Fruit fly (Drosophila melanogaster): Measurements from ENCODE around the gene AhcyL1.

The AhcyL1 gene

dm6 chr3L:2765794-2766268, 6.3 kb downstream of the AhcyL1 start (continued):
- TF ChIP-seq Eip75B (GFP tag; optimal IDR thresholded peaks at IDR 0.05), result no peak
- 0 out of 3 replicates have a peak, but pooled peaks have one; percentile 28 for TF ChIP-seq eg (GFP tag; IDR thresholded peaks at IDR 0.05)
- TF ChIP-seq Sox15 (GFP tag; optimal IDR thresholded peaks at IDR 0.05), result no peak
- TF ChIP-seq CG31627 (GFP tag; optimal IDR thresholded peaks at IDR 0.05), result no peak
- TF ChIP-seq Eip93F (GFP tag; optimal IDR thresholded peaks at IDR 0.05), result no peak

- TF ChIP-seq Ets21C (GFP tag; optimal IDR thresholded peaks at IDR 0.05) (peak; percentile 33), Sox14 (GFP tag; optimal IDR thresholded peaks at IDR 0.05) (peak; percentile 15), esn (GFP tag; optimal IDR thresholded peaks at IDR 0.05) (peak; percentile 52), Hr39 (GFP tag; optimal IDR thresholded peaks at IDR 0.05) (peak; percentile 68), CG4318 (GFP tag; optimal IDR thresholded peaks at IDR 0.05) (no peak), OdsH (GFP tag; optimal IDR thresholded peaks at IDR 0.05) (peak; percentile 20), pdm3 (GFP tag; optimal IDR thresholded peaks at IDR 0.05) (peak; percentile 33), Lpt (GFP tag; optimal IDR thresholded peaks at IDR 0.05) (no peak), CG11902 (GFP tag; optimal IDR thresholded peaks at IDR 0.05) (no peak), Smox (GFP tag; optimal IDR thresholded peaks at IDR 0.05) (no peak), CG11294 (GFP tag; IDR thresholded peaks at IDR 0.05) (no peak), CG8632 (GFP tag; optimal IDR thresholded peaks at IDR 0.05) (no peak), CG7368 (GFP tag; optimal IDR thresholded peaks at IDR 0.05) (no peak), Eip75B (GFP tag; optimal IDR thresholded peaks at IDR 0.05) (no peak), CG6276 (GFP tag; optimal IDR thresholded peaks at IDR 0.05) (no peak), net (GFP tag; optimal IDR thresholded peaks at IDR 0.05) (no peak), Eip93F (GFP tag; optimal IDR thresholded peaks at IDR 0.05) (no peak), fd85E (GFP tag; optimal IDR thresholded peaks at IDR 0.05) (no peak), CG8319 (GFP tag; optimal IDR thresholded peaks at IDR 0.05) (no peak), CG6792 (GFP tag; optimal IDR thresholded peaks at IDR 0.05) (no peak), CG10631 (GFP tag; optimal IDR thresholded peaks at IDR 0.05) (peak; percentile 22), topi (GFP tag; optimal IDR thresholded peaks at IDR 0.05) (peak; percentile 17), lz (GFP tag; optimal IDR thresholded peaks at IDR 0.05) (peak; percentile 0), CG11762 (GFP tag; optimal IDR thresholded peaks at IDR 0.05; ENCODE audit: insufficient read depth) (no peak), CG8119 (GFP tag; IDR thresholded peaks at IDR 0.05) (no peak), dsx (GFP tag; optimal IDR thresholded peaks at IDR 0.05; ENCODE audit: poor library complexity, severe bottlenecking) (no peak), Ets96B (tag; optimal IDR thresholded peaks at IDR 0.05) (no peak), CG10669 (GFP tag; optimal IDR thresholded peaks at IDR 0.05) (peak; percentile 33), Hr38 (GFP tag; optimal IDR thresholded peaks at IDR 0.05) (no peak), achi (GFP tag; optimal IDR thresholded peaks at IDR 0.05) (peak; percentile 17), Met (GFP tag; optimal IDR thresholded peaks at IDR 0.05) (peak; percentile 51), Sox102F (GFP tag; optimal IDR thresholded peaks at IDR 0.05) (peak; percentile 43), Hr4 (GFP tag; optimal IDR thresholded peaks at IDR 0.05) (no peak), CG3919 (GFP tag; optimal IDR thresholded peaks at IDR 0.05) (peak; percentile 32), CG6854 (GFP tag; optimal IDR thresholded peaks at IDR 0.05) (no peak), CG6163 (GFP tag; IDR thresholded peaks at IDR 0.05) (peak; percentile 38; the same call in 1 of the 3 replicates), CG1621 (tag; optimal IDR thresholded peaks at IDR 0.05) (no peak), CG9139 (GFP tag; optimal IDR thresholded peaks at IDR 0.05) (no peak), CG3032 (tag; optimal IDR thresholded peaks at IDR 0.05) (peak; percentile 16), CG16779 (tag; optimal IDR thresholded peaks at IDR 0.05) (no peak), fkh (GFP tag; optimal IDR thresholded peaks at IDR 0.05) (peak; percentile 26), CG32006 (GFP tag; optimal IDR thresholded peaks at IDR 0.05) (no peak), Eip78C (GFP tag) (peak; percentile 67), CG34406 (GFP tag; optimal IDR thresholded peaks at IDR 0.05) (no peak), fd59A (GFP tag; optimal IDR thresholded peaks at IDR 0.05) (no peak), cyc (GFP tag; optimal IDR thresholded peaks at IDR 0.05) (peak; percentile 52), Sox15 (GFP tag; optimal IDR thresholded peaks at IDR 0.05) (no peak)
Measured at dm6 chr3L:2765013-2765738, 6.9 kb downstream of the AhcyL1 start.

Data from whole organism, prepupa.